Fruit fly (Drosophila melanogaster) ovary, adult (tissue): ENCODE data around the gene Cdc5.

Experiments
- CG17801 ChIP-seq: fragments of 200-800 bp; optimal IDR thresholded peaks from 2 replicates; lab custom pipeline; 2019; ENCODE audit warnings: missing biosample characterization, mild to moderate bottlenecking, missing genetic modification characterization, moderate library complexity; ENCODE audit not compliant: partially characterized antibody

Gene Cdc5

DNA sequence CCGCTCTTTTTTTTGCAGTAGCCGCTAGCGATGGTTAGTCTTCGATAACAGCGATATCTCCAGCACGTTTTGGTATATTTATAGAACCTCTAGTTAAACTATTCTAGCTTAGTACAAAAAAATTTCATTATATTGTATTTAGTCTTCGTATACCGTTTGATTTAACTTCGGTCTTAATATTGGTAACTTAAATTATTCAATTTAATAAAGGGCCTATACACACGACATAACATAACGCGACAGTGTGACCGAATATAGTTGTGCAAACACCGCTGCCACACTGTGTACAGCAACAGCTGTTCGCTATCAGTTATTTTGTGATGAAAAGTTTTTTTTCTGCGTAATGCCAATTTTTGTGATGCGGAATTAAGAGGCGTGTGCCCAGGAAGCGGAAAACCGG lies at the start of gene Cdc5, which contains the start of gene CG1233:
Cdc5 (minus strand) TSS at position 183 of the 400 bp plus-strand sequence.
CG1233 (plus strand) TSS at position 272 of the 400 bp plus-strand sequence.
- TF ChIP-seq CG17801 (GFP tag; lab: Kevin White, UChicago): peak; percentile 76

DNA sequence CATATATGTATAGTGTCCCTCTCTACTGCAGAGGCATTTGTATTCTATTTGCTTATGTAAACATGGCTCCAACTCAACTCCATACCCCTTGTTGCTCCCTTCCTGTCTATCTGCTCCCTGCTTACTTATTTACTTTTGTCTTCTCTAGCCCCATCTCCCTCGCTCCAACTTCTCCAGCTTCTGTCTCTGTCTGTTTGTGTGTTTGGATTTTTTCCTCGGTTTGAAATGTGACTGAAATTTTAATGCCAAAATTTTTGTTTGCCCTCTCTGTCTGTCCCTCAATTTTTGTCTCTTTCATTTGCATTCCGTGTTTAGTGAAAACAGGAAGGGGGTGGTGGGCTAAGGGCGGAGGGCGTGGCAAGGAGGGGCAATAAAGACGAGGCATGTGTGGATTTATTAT lies 48.6 kb upstream of the Cdc5 start:
- no peak for TF ChIP-seq CG17801 (GFP tag; lab: Kevin White, UChicago)

DNA sequence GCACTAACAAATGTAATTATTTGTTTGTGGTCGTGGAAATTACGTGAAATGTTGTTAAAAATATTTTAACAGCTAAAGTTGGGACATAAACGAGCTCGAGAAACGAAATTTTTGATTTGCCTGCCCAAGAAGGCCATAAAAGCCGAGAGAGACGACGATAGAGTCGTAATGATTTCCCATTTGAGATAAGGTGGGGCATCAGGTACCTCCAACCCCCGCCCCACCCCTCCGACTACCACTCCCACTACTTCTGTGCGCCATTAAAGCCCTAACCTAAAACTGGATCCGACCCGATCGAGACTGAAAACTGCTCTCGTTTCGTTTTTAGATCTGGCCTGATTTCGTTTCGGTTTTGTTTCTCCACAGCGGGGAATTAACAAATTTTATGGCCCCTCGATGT lies 39.1 kb upstream of the Cdc5 start:
- no peak for TF ChIP-seq CG17801 (GFP tag; lab: Kevin White, UChicago)

DNA sequence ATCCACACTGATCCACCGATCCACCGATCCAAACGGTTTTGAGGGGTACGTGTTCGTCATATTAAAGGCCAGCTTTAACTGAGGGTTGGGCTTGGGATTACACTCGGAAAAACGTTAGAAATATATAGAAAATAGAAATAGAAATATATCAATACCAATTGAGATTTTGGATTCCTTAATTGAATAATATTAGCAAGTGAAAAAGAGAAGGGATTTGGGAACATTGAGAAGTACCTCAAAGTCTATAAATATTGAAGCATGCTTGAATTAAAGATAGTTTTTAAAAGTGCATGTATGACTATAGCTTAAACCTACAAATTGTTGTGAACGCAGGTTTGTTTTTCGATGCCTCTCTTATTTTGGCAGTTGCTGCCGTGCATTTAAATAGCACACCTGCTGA lies 34.0 kb upstream of the Cdc5 start:
- no peak for TF ChIP-seq CG17801 (GFP tag; lab: Kevin White, UChicago)

DNA sequence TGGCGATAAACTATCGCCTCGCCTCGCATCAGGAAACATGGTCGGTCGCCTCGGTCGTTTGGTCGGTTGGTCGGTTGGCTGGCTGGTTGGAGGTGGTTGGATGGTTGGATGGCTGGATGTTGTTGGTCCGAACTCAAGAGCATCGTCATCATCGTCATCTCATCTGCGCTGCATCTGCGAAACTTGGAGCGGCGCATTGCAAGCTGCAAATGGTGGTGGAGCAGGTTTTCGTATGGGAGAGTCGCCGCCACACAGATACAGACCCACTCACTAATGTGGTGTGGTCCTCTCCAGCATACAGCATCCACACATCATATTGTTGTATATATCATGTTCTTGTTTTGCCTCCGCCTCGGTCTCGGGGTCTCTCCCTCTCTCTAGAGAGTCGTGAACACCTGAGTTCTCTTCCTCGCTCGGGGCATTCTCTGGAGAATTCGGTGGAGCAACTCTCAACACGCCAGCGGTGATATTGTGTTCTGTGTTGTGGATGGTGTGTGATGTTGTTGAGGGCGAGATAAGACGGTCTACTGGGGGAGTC lies 31.5 kb upstream of the Cdc5 start, which contains the start of gene trh:
trh (minus strand) TSS at position 12 of the 538 bp plus-strand sequence.
- no peak for TF ChIP-seq CG17801 (GFP tag; lab: Kevin White, UChicago)

DNA sequence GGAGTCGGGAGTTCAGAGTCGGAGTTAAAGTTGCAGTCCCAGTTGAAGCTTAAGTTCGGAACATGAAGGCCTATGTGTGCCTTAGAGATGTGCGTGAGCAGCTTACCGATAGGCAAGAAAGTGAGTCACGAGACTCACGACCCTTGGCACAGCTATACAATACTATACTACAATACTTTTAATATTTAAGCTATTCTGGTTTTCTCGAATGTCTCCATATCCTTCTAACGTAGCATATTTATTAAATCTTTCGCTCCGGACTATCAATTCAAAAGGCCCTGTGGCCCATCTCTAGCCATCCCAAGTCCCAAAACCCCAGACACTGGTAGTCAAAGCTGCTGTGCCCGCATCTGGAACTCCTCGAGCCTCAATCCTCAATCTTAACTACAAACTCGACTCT lies 29.0 kb upstream of the Cdc5 start:
- no peak for TF ChIP-seq CG17801 (GFP tag; lab: Kevin White, UChicago)

DNA sequence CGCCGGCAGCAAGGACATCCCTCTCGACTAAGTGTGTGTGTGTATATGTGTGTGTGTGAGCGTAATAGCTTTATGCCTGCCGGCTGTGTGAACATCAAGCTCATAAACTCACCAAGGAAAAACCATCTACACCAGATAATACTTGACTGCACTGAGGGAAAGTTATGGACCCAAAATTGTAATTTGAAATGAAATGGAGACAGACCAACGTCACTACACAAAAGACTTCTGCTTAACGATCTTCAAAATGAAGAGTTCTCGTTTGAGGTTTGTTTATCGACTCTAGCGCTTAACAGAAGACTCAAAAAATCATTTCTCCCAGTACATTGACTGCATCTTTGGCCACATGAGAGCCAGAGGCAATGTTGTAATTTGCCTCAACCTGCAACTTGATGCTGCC lies 26.9 kb upstream of the Cdc5 start:
- no peak for TF ChIP-seq CG17801 (GFP tag; lab: Kevin White, UChicago)

DNA sequence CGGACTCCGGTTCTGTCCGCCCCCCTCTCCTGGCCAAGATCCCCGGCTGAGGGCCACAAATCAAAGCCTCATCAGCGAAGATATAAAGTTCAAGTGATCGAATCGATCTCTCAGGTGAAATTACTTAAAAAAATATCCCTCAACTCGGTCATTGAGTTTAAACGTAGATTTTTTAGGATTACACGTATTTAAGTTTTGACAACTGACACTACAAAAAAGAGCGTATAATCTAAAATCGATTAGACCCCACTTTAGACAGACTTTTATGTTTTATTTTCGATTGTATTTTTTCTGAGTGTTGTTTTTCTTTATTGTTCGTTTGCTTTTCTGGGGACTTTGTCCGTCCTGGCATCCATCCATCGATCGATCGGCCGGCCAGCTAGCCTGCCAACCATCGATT lies 23.9 kb upstream of the Cdc5 start:
- TF ChIP-seq CG17801 (GFP tag; lab: Kevin White, UChicago): no peak

DNA sequence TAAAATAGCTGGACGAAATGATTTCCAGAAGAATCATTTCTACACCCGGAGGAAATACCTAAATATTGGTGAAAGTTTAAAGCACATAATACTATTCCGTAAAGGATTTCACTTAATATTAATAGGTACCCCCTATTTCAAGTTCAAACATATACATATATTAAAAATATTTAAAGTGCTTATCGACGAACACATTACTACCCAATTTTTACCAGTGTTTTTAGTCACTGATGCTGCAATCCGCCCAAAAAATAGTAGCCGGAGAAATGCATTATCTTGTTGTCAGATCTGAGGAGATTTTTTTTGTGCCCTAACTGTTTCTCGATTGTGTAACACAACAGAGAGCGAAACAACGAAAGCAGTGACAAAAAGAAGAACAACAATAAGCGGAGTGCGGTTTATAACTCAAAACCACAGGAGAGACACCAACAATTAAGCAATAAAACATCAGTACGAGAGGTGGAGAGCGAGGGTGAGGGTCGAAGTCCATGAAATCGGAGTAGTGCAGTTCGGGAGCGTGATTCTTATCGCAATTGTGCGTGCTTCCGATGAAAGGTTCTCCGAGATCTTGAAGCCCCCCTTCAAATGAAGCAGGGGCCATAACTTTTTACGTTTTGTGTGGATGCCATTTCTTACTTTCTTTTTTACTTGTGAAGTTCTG lies 19.8 kb upstream of the Cdc5 start:
- peak; percentile 66 for TF ChIP-seq CG17801 (GFP tag; lab: Kevin White, UChicago)

DNA sequence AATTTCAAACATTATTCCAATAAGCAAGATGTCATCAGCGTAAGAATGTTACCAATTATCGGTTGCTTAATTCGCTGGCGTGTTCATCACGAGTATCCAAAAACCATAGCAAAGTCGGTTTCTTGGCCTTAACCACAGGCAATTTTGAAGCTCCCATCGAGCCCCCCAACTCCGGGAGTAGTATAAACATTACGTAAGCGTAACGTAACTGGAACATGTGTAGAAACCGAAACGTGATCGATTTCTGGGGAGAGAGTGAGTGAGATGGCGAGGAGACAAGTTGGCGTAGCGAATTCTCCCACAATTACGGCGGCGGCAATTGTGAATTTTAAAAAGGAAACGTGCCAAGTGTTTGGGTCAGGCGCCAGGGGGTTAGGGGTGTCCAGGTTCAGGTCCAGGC lies 17.7 kb upstream of the Cdc5 start:
- no peak for TF ChIP-seq CG17801 (GFP tag; lab: Kevin White, UChicago)

DNA sequence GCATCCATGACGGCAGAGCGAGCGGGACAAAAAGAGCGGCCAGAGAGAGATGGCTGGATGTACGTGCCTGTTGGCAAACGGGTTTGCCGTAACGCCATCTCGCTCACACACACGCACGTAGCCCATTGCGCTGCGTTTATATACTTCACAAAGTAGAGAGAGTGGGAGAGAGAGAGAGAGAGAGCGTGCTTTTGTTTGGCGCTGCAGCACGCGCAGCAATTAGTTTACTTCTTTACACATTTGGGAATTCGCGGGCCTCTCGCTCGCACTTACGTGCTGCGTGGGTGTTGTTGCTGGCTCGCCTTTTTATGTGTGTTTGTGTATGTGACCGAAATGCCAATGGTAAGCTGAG lies 16.9 kb upstream of the Cdc5 start:
- no peak for TF ChIP-seq CG17801 (GFP tag; lab: Kevin White, UChicago)

DNA sequence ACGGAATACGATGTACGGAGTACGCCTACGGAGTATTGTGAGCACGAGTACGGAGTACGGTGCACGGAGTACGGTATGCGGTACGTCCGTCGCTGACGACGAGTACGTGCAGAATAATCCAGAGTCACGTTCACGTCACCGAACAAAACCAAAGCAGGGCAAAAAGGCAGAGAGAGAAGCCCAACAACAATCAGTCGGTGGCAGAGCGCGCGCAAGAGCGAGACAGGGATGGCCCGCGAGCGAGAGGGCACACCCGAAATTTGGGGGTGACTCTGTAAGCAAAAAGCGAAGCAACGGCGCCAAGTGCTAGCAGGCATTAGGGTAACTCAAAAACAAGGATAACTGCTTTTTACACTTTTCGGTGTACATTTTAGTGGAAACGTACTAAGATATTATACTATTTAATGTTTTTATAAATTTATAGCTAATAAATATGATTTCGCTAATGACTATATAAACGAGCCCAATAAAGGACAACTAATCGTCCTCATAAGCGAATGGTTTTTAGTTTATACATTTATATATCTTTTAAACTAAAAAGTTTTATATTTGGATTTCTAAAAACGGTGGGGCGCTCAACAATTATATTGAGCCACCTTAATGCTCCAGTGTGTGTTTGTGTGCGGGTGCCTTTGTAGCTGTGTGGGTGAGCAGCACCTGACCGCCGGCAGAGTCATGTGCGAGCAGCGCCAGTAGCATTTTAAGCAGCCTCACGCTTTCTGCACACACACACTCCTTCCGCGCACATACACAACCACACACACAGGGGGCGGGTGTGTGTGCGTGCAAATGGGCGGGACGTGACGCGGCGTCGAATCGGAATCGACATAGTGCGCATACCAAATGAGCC lies 16.3 kb upstream of the Cdc5 start:
- no peak for TF ChIP-seq CG17801 (GFP tag; lab: Kevin White, UChicago)

DNA sequence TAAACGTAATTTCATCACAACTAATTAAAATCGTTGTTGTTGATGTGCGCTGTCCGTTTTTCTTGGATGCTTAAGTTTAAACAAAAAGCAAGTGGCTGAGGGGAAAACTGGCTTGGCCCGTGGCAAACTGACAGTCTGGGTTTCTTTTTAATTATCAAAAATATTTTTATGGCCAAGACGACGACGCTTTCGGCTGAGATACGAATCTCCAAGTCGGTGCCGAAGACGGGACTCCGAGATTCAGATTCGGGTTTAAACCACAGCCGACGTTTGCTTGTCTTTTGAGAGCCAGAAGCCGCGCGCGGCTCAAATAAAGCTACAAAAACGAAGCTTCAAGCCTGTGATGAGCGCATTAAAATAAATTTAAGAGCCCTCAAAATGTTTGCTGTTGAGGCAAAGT lies 14.5 kb upstream of the Cdc5 start:
- no peak for TF ChIP-seq CG17801 (GFP tag; lab: Kevin White, UChicago)

DNA sequence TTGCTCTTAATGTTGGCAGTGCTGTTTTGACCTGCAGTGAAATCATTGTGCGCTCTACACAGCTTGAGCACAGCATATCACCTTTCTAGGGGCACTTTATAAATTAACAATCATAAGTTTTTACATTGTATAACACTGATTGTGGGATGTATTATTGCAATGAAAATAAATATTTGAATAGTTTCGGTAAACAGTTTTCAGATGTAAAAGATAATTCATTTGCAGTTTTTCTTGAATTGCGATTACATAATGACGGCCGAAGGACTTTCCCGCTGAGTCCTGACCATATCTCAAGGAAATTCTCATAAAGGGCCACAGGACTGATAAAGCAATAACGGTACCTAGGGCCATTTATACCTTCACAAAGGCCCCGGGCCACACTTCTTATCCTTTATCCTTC lies 13.4 kb upstream of the Cdc5 start:
- TF ChIP-seq CG17801 (GFP tag; lab: Kevin White, UChicago): no peak

DNA sequence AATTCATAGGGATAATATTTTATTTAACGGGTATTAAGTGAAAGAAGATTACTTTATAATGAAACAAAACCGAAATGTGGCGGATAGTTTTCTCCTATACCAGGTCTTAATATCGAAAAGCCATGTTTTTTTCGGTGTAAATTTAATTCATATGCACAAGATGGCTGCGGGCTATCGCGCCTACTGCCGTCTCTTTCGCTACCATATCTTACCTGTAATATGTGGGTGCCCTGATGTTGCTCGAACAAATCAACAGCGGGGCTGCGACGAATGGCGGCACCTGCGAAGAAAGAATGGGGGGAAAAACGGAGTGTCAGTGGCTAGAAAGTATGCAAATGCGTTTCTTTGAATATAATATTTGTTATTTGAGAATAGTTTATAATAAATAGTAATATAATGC lies 10.0 kb upstream of the Cdc5 start:
- no peak for TF ChIP-seq CG17801 (GFP tag; lab: Kevin White, UChicago)

DNA sequence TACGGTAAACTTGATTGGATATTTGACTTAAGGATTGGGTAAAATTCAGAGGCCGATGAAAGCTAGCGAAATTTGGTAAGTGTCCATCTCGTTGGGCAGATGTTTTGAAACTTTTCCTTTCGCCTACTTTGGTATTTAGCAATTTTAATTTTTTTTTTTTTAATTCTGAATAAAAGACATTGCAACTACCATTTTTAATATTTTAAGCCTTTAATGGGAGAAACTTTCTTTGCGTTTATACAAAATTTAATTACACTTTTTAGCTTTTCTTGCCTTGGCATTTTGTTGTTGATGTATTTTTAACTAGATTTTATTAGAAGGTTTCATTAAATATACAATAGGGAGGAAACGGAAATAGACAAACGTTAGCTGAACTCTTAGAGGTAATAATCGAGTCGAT lies 5.2 kb upstream of the Cdc5 start, which contains the start of gene CG13884:
CG13884 (minus strand) TSS at position 101 of the 400 bp plus-strand sequence.
- no peak for TF ChIP-seq CG17801 (GFP tag; lab: Kevin White, UChicago)
